Fruit fly (Drosophila melanogaster) whole organism, embryonic: ENCODE measurements around the gene Cyp6v1.

Source experiments
- Abd-B ChIP-seq: fragments of 200-800 bp; sonication (Bioruptor generic); optimal IDR thresholded peaks from 2 replicates; lab custom pipeline; 2018; ENCODE audit warnings: missing biosample characterization, mild to moderate bottlenecking, missing genetic modification characterization, moderate library complexity
- Blimp-1 ChIP-seq: fragments of 200-800 bp; sonication (Bioruptor generic); optimal IDR thresholded peaks from 3 replicates; lab custom pipeline; 2018; ENCODE audit warnings: missing biosample characterization, missing genetic modification characterization, mild to moderate bottlenecking, moderate library complexity, missing genetic modification reagents
- BtbVII ChIP-seq: fragments of 200-800 bp; sonication (Bioruptor generic); optimal IDR thresholded peaks from 3 replicates; lab custom pipeline; 2017; ENCODE audit warnings: missing biosample characterization, mild to moderate bottlenecking, missing genetic modification characterization
- CG10209 ChIP-seq: fragments of 200-800 bp; sonication (Bioruptor generic); optimal IDR thresholded peaks from 3 replicates; lab custom pipeline; 2017; ENCODE audit warnings: missing biosample characterization, mild to moderate bottlenecking, missing genetic modification characterization, missing genetic modification reagents
- CG10543 ChIP-seq: fragments of 200-800 bp; sonication (Bioruptor generic); optimal IDR thresholded peaks from 3 replicates; lab custom pipeline; 2017; ENCODE audit warnings: missing biosample characterization, mild to moderate bottlenecking, missing genetic modification characterization, moderate library complexity
- CG11085 ChIP-seq: fragments of 200-800 bp; sonication (Bioruptor generic); IDR thresholded peaks from 2 replicates; pipeline ENCODE4 v1.3.6; 2022; ENCODE audit warnings: missing biosample characterization, missing genetic modification characterization
- CG11247 ChIP-seq: fragments of 200-800 bp; sonication (Bioruptor generic); IDR thresholded peaks from 2 replicates; pipeline ENCODE4 v1.3.6; 2022; ENCODE audit warnings: missing biosample characterization, missing genetic modification characterization
- CG1233 ChIP-seq: fragments of 200-800 bp; sonication (Bioruptor generic); optimal IDR thresholded peaks from 4 replicates; lab custom pipeline; 2018; ENCODE audit warnings: missing biosample characterization, mild to moderate bottlenecking, missing genetic modification characterization
- CG12391 ChIP-seq: fragments of 200-800 bp; sonication (Bioruptor generic); optimal IDR thresholded peaks from 3 replicates; lab custom pipeline; 2018; ENCODE audit warnings: missing biosample characterization, mild to moderate bottlenecking, missing genetic modification characterization, moderate library complexity
- CG14441 ChIP-seq: fragments of 200-800 bp; sonication (Bioruptor generic); IDR thresholded peaks from 2 replicates; pipeline ENCODE4 v1.3.6; 2022; ENCODE audit warnings: missing biosample characterization, missing genetic modification characterization
- CG14710 ChIP-seq: fragments of 200-800 bp; sonication (Bioruptor generic); optimal IDR thresholded peaks from 3 replicates; lab custom pipeline; 2019; ENCODE audit warnings: missing biosample characterization, mild to moderate bottlenecking, missing genetic modification characterization, moderate library complexity
- CG16813 ChIP-seq: fragments of 200-800 bp; sonication (Bioruptor generic); IDR thresholded peaks from 3 replicates; pipeline ENCODE4 v1.3.6; 2022; ENCODE audit warnings: missing biosample characterization, missing genetic modification characterization; ENCODE audit not compliant: partially characterized antibody
- CG17361 ChIP-seq: fragments of 200-800 bp; sonication (Bioruptor generic); IDR thresholded peaks from 3 replicates; pipeline ENCODE4 v1.3.6; 2022; ENCODE audit warnings: missing biosample characterization, missing genetic modification characterization
- CG17385 ChIP-seq: fragments of 200-800 bp; sonication (Bioruptor generic); optimal IDR thresholded peaks from 3 replicates; lab custom pipeline; 2018; ENCODE audit warnings: missing biosample characterization, mild to moderate bottlenecking, missing genetic modification characterization
- CG18262 ChIP-seq: fragments of 200-800 bp; optimal IDR thresholded peaks from 3 replicates; lab custom pipeline; 2019; ENCODE audit warnings: missing biosample characterization, mild to moderate bottlenecking, missing genetic modification characterization, moderate library complexity
- CG18619 ChIP-seq: fragments of 200-800 bp; sonication (Bioruptor generic); optimal IDR thresholded peaks from 3 replicates; lab custom pipeline; 2017; ENCODE audit warnings: missing biosample characterization, mild to moderate bottlenecking, missing genetic modification characterization
- CG18764 ChIP-seq: fragments of 200-800 bp; sonication (Bioruptor generic); optimal IDR thresholded peaks from 3 replicates; lab custom pipeline; 2016; ENCODE audit warnings: missing biosample characterization, missing genetic modification characterization
- CG3281 ChIP-seq: fragments of 200-800 bp; sonication (Bioruptor generic); optimal IDR thresholded peaks from 3 replicates; lab custom pipeline; 2017; ENCODE audit warnings: missing biosample characterization, mild to moderate bottlenecking, missing genetic modification characterization
- CG3847 ChIP-seq: fragments of 200-800 bp; sonication (Bioruptor generic); IDR thresholded peaks from 2 replicates; pipeline ENCODE4 v1.3.6; 2022; ENCODE audit warnings: missing biosample characterization, missing genetic modification characterization
- CG4424 ChIP-seq: fragments of 200-800 bp; sonication (Bioruptor generic); optimal IDR thresholded peaks from 3 replicates; lab custom pipeline; 2016; ENCODE audit warnings: missing biosample characterization, missing genetic modification characterization
- CG7987 ChIP-seq: fragments of 200-800 bp; sonication (Bioruptor generic); optimal IDR thresholded peaks from 2 replicates; lab custom pipeline; 2018; ENCODE audit warnings: missing biosample characterization, mild to moderate bottlenecking, missing genetic modification characterization, moderate library complexity
- CG8944 ChIP-seq: fragments of 200-800 bp; sonication (Bioruptor generic); optimal IDR thresholded peaks from 3 replicates; lab custom pipeline; 2016; ENCODE audit warnings: missing biosample characterization, missing genetic modification characterization
- CG9727 ChIP-seq: fragments of 200-800 bp; sonication (Bioruptor generic); optimal IDR thresholded peaks from 3 replicates; lab custom pipeline; 2017; ENCODE audit warnings: missing biosample characterization, mild to moderate bottlenecking, missing genetic modification characterization
- Fer3 ChIP-seq: fragments of 200-800 bp; sonication (Bioruptor generic); optimal IDR thresholded peaks from 2 replicates; lab custom pipeline; 2018; ENCODE audit warnings: missing biosample characterization, mild to moderate bottlenecking, missing genetic modification characterization, moderate library complexity
- Max ChIP-seq: fragments of 200-800 bp; sonication (Bioruptor generic); optimal IDR thresholded peaks from 2 replicates; lab custom pipeline; 2016; ENCODE audit warnings: missing biosample characterization, mild to moderate bottlenecking, missing genetic modification characterization
- Mes4 ChIP-seq: fragments of 200-800 bp; sonication (Bioruptor generic); optimal IDR thresholded peaks from 2 replicates; lab custom pipeline; 2016; ENCODE audit warnings: missing biosample characterization, missing genetic modification characterization
- PHDP ChIP-seq: fragments of 200-800 bp; sonication (Bioruptor generic); optimal IDR thresholded peaks from 3 replicates; lab custom pipeline; 2018; ENCODE audit warnings: missing biosample characterization, mild to moderate bottlenecking, missing genetic modification characterization, moderate library complexity
- Rfx ChIP-seq: fragments of 200-800 bp; sonication (Bioruptor generic); IDR thresholded peaks from 2 replicates; pipeline ENCODE4 v1.3.6; 2022; ENCODE audit warnings: missing biosample characterization, missing genetic modification characterization
- Sox100B ChIP-seq: fragments of 200-800 bp; sonication (Bioruptor generic); optimal IDR thresholded peaks from 3 replicates; lab custom pipeline; 2018; ENCODE audit warnings: missing biosample characterization, mild to moderate bottlenecking, missing genetic modification characterization
- Spps ChIP-seq: fragments of 200-800 bp; sonication (Bioruptor generic); optimal IDR thresholded peaks from 2 replicates; lab custom pipeline; 2018; ENCODE audit warnings: missing biosample characterization, mild to moderate bottlenecking, missing genetic modification characterization
- Sry-δ ChIP-seq: fragments of 200-800 bp; sonication (Bioruptor generic); optimal IDR thresholded peaks from 2 replicates; lab custom pipeline; 2016; ENCODE audit warnings: missing biosample characterization, missing genetic modification characterization
- az2 ChIP-seq: fragments of 200-800 bp; sonication (Bioruptor generic); optimal IDR thresholded peaks from 3 replicates; lab custom pipeline; 2016; ENCODE audit warnings: missing biosample characterization, missing genetic modification characterization
- chif ChIP-seq, 2 experiments: fragments of 200-800 bp; sonication (Bioruptor generic); optimal IDR thresholded peaks; 3 replicates each; lab custom pipeline; 2016; ENCODE audit warnings: missing biosample characterization in 2 of 2, missing genetic modification characterization in 2 of 2
- crc ChIP-seq: fragments of 200-800 bp; sonication (Bioruptor generic); optimal IDR thresholded peaks from 2 replicates; lab custom pipeline; 2016; ENCODE audit warnings: missing biosample characterization, missing genetic modification characterization
- dmrt11E ChIP-seq: fragments of 200-800 bp; sonication (Bioruptor generic); optimal IDR thresholded peaks from 3 replicates; lab custom pipeline; 2018; ENCODE audit warnings: missing biosample characterization, mild to moderate bottlenecking, missing genetic modification characterization, moderate library complexity
- ewg ChIP-seq: fragments of 200-800 bp; sonication (Bioruptor generic); optimal IDR thresholded peaks from 3 replicates; lab custom pipeline; 2017; ENCODE audit warnings: mild to moderate bottlenecking, missing biosample characterization, missing genetic modification reagents, missing genetic modification characterization
- fd96Cb ChIP-seq: fragments of 200-800 bp; sonication (Bioruptor generic); optimal IDR thresholded peaks from 2 replicates; lab custom pipeline; 2018; ENCODE audit warnings: missing biosample characterization, mild to moderate bottlenecking, missing genetic modification characterization, moderate library complexity
- gem ChIP-seq: fragments of 200-800 bp; sonication (Bioruptor generic); optimal IDR thresholded peaks from 2 replicates; lab custom pipeline; 2019; ENCODE audit warnings: missing biosample characterization, mild to moderate bottlenecking, missing genetic modification characterization, moderate library complexity
- ham ChIP-seq: fragments of 200-800 bp; sonication (Bioruptor generic); IDR thresholded peaks from 2 replicates; pipeline ENCODE4 v1.3.6; 2022; ENCODE audit warnings: missing biosample characterization, missing genetic modification characterization
- nau ChIP-seq: fragments of 200-800 bp; sonication (Bioruptor generic); optimal IDR thresholded peaks from 3 replicates; lab custom pipeline; 2017; ENCODE audit warnings: missing biosample characterization, mild to moderate bottlenecking, missing genetic modification characterization, missing genetic modification reagents
- org-1 ChIP-seq: fragments of 200-800 bp; sonication (Bioruptor generic); optimal IDR thresholded peaks from 2 replicates; lab custom pipeline; 2017; ENCODE audit warnings: missing biosample characterization, missing genetic modification characterization
- pan ChIP-seq, 4 experiments: fragments of >200 bp in 3 of 4; fragments of 200-800 bp in 1 of 4; sonication (Bioruptor generic) in 1 of 4; optimal IDR thresholded peaks in 3 of 4; IDR thresholded peaks in 1 of 4; 2 replicates each; pipeline versions ENCODE4 v1.3.6 to Lab custom; 2017 to 2022; ENCODE audit warnings: missing biosample characterization in 2 of 4, missing genetic modification characterization in 2 of 4, mixed read lengths in 1 of 4
- pum ChIP-seq: fragments of 200-800 bp; sonication (Bioruptor generic); optimal IDR thresholded peaks from 2 replicates; lab custom pipeline; 2016; ENCODE audit warnings: missing biosample characterization, missing genetic modification characterization
- rib ChIP-seq: fragments of 200-800 bp; sonication (Bioruptor generic); IDR thresholded peaks from 2 replicates; pipeline ENCODE4 v1.3.6; 2022; ENCODE audit warnings: missing biosample characterization, missing genetic modification characterization
- scrt ChIP-seq: fragments of 200-800 bp; sonication (Bioruptor generic); optimal IDR thresholded peaks from 2 replicates; lab custom pipeline; 2018; ENCODE audit warnings: missing biosample characterization, mild to moderate bottlenecking, missing genetic modification characterization, moderate library complexity
- tgo ChIP-seq: fragments of 200-800 bp; sonication (Bioruptor generic); IDR thresholded peaks from 3 replicates; pipeline ENCODE4 v1.3.6; 2022; ENCODE audit warnings: missing biosample characterization, missing genetic modification characterization
- tx ChIP-seq: fragments of 200-800 bp; sonication (Bioruptor generic); optimal IDR thresholded peaks from 2 replicates; lab custom pipeline; 2016; ENCODE audit warnings: missing biosample characterization, missing genetic modification characterization
- vnd ChIP-seq: fragments of 200-800 bp; sonication (Bioruptor generic); IDR thresholded peaks from 3 replicates; pipeline ENCODE4 v1.3.6; 2022; ENCODE audit warnings: missing biosample characterization, missing genetic modification characterization; ENCODE audit not compliant: partially characterized antibody
- z ChIP-seq: fragments of 200-800 bp; sonication (Bioruptor generic); IDR thresholded peaks from 3 replicates; pipeline ENCODE4 v1.3.6; 2022; ENCODE audit warnings: missing biosample characterization, missing genetic modification characterization

Cyp6v1 gene

dm6 chrX:20631160-20631559 lies 25.8 kb upstream of the Cyp6v1 start (continued):
- TF ChIP-seq CG3847 (GFP tag; lab: Robert Waterston, UW), result peak; percentile 39; the same call in 1 of the 2 replicates
- TF ChIP-seq CG18262 (tag; lab: Kevin White, UChicago), result peak; percentile 23
- TF ChIP-seq org-1 (GFP tag; lab: Kevin White, UChicago), result peak; percentile 19
- TF ChIP-seq dmrt11E, result peak; percentile 3
- TF ChIP-seq CG11247 (GFP tag; lab: Robert Waterston, UW), result no peak
- no peak for TF ChIP-seq CG11085
- TF ChIP-seq pan (optimal IDR thresholded peaks at IDR 0.05; lab: Kevin White, UChicago), result no peak
- TF ChIP-seq pan (GFP tag; optimal IDR thresholded peaks at IDR 0.05 in 1 of 2, IDR thresholded peaks at IDR 0.05 in 1 of 2), result peak in 1 of 2 experiments; percentile 28
- peak; percentile 61 for TF ChIP-seq CG4424 (GFP tag; lab: Kevin White, UChicago)
- peak; percentile 33 for TF ChIP-seq Max (GFP tag; lab: Kevin White, UChicago)
- peak; percentile 22 for TF ChIP-seq CG18764 (GFP tag; lab: Kevin White, UChicago)
- peak; percentile 21 for TF ChIP-seq Mes4 (GFP tag; lab: Kevin White, UChicago)
- TF ChIP-seq chif (GFP tag; optimal IDR thresholded peaks at IDR 0.05; lab: Kevin White, UChicago), result peak; percentile 51 to 57
- peak; percentile 22 for TF ChIP-seq ewg
- peak; percentile 42; the same call in 2 of the 3 replicates for TF ChIP-seq tgo
- peak; percentile 16 for TF ChIP-seq Fer3
- TF ChIP-seq Blimp-1 (GFP tag; lab: Kevin White, UChicago), result peak; percentile 45
- peak; percentile 61 for TF ChIP-seq BtbVII (GFP tag; lab: Kevin White, UChicago)
- peak; percentile 79 for TF ChIP-seq Sox100B (GFP tag; lab: Kevin White, UChicago)
- peak; percentile 66; the same call in 2 of the 3 replicates for TF ChIP-seq CG17361 (GFP tag; lab: Robert Waterston, UW)
- TF ChIP-seq az2 (GFP tag; lab: Kevin White, UChicago), result peak; percentile 28
- TF ChIP-seq CG14710 (tag; lab: Kevin White, UChicago), result peak; percentile 50
- TF ChIP-seq CG14441 (GFP tag; lab: Robert Waterston, UW), result peak; percentile 53; the same call in 1 of the 2 replicates
- TF ChIP-seq scrt, result peak; percentile 10
- TF ChIP-seq vnd (GFP tag; lab: Robert Waterston, UW), result no peak
- peak; percentile 8 for TF ChIP-seq Sry-δ (GFP tag; lab: Kevin White, UChicago)
- TF ChIP-seq CG7987, result no peak
- peak; percentile 38 for TF ChIP-seq pum (GFP tag; lab: Kevin White, UChicago)
- TF ChIP-seq CG10543 (GFP tag; lab: Kevin White, UChicago), result peak; percentile 6
- peak; percentile 31 for TF ChIP-seq CG8944 (GFP tag; lab: Kevin White, UChicago)
- no peak for TF ChIP-seq z (GFP tag; lab: Robert Waterston, UW)
- peak; percentile 68 for TF ChIP-seq fd96Cb (tag; lab: Kevin White, UChicago)
- TF ChIP-seq CG1233 (GFP tag; lab: Kevin White, UChicago), result peak; percentile 46
- no peak for TF ChIP-seq CG16813 (GFP tag; lab: Robert Waterston, UW)
- TF ChIP-seq gem, result peak; percentile 70
- TF ChIP-seq rib (GFP tag; lab: Robert Waterston, UW), result no peak
- peak; percentile 27 for TF ChIP-seq tx (GFP tag; lab: Kevin White, UChicago)
- TF ChIP-seq CG17385 (GFP tag; lab: Kevin White, UChicago), result peak; percentile 49
- TF ChIP-seq PHDP (tag; lab: Kevin White, UChicago), result peak; percentile 30
- peak; percentile 61 for TF ChIP-seq CG3281 (GFP tag; lab: Kevin White, UChicago)
- TF ChIP-seq Abd-B (GFP tag; lab: Kevin White, UChicago), result peak; percentile 28
- TF ChIP-seq Spps, result peak; percentile 3
- no peak for TF ChIP-seq crc
- TF ChIP-seq nau (GFP tag; lab: Kevin White, UChicago), result peak; percentile 47
- TF ChIP-seq CG12391 (tag; lab: Kevin White, UChicago), result peak; percentile 50
- TF ChIP-seq ham (GFP tag; lab: Robert Waterston, UW), result no peak
- peak; percentile 58 for TF ChIP-seq CG10209 (GFP tag; lab: Kevin White, UChicago)
- peak; percentile 33; the same call in 1 of the 2 replicates for TF ChIP-seq Rfx (GFP tag; lab: Robert Waterston, UW)
- TF ChIP-seq CG18619 (GFP tag; lab: Kevin White, UChicago), result peak; percentile 34
- TF ChIP-seq CG9727 (GFP tag; lab: Kevin White, UChicago), result peak; percentile 49
